Fruit fly (Drosophila melanogaster) whole organism, embryonic: ENCODE measurements around the gene Csk.

Experiments
- Adf1 ChIP-seq: fragments of 200-800 bp; sonication (Bioruptor generic); IDR thresholded peaks from 2 replicates; pipeline ENCODE4 v1.3.6; 2022; ENCODE audit warnings: missing biosample characterization, missing genetic modification characterization
- Atf6 ChIP-seq: fragments of 200-800 bp; sonication (Bioruptor generic); IDR thresholded peaks from 2 replicates; pipeline ENCODE4 v1.3.6; 2022; ENCODE audit warnings: missing biosample characterization, missing genetic modification characterization
- B-H1 ChIP-seq: fragments of 200-800 bp; sonication (Bioruptor generic); IDR thresholded peaks from 3 replicates; pipeline ENCODE4 v1.3.6; 2022; ENCODE audit warnings: missing biosample characterization, missing genetic modification characterization
- CG10267 ChIP-seq: fragments of 200-800 bp; sonication (Bioruptor generic); optimal IDR thresholded peaks from 2 replicates; lab custom pipeline; 2018; ENCODE audit warnings: missing biosample characterization, mild to moderate bottlenecking, missing genetic modification characterization, moderate library complexity
- CG12155 ChIP-seq: fragments of 200-800 bp; sonication (Bioruptor generic); optimal IDR thresholded peaks from 3 replicates; lab custom pipeline; 2016; ENCODE audit warnings: missing biosample characterization, missing genetic modification characterization
- CG13624 ChIP-seq: fragments of 200-800 bp; sonication (Bioruptor generic); optimal IDR thresholded peaks from 2 replicates; lab custom pipeline; 2016; ENCODE audit warnings: missing biosample characterization, missing genetic modification characterization
- CG15269 ChIP-seq: fragments of 200-800 bp; sonication (Bioruptor generic); optimal IDR thresholded peaks from 2 replicates; lab custom pipeline; 2018; ENCODE audit warnings: missing biosample characterization, mild to moderate bottlenecking, missing genetic modification characterization, moderate library complexity
- CG17186 ChIP-seq: fragments of 200-800 bp; sonication (Bioruptor generic); optimal IDR thresholded peaks from 3 replicates; lab custom pipeline; 2017; ENCODE audit warnings: missing biosample characterization, missing genetic modification reagents, missing genetic modification characterization
- CG17912 ChIP-seq: fragments of 200-800 bp; sonication (Bioruptor generic); optimal IDR thresholded peaks from 2 replicates; lab custom pipeline; 2018; ENCODE audit warnings: missing biosample characterization, mild to moderate bottlenecking, missing genetic modification characterization
- CG1832 ChIP-seq: fragments of 200-800 bp; sonication (Bioruptor generic); optimal IDR thresholded peaks from 2 replicates; lab custom pipeline; 2017; ENCODE audit warnings: missing biosample characterization, mild to moderate bottlenecking, missing genetic modification characterization, inconsistent platforms
- CG2116 ChIP-seq: fragments of 200-800 bp; sonication (Bioruptor generic); optimal IDR thresholded peaks from 3 replicates; lab custom pipeline; 2018; ENCODE audit warnings: missing biosample characterization, mild to moderate bottlenecking, missing genetic modification characterization
- CG34376 ChIP-seq: fragments of 200-800 bp; sonication (Bioruptor generic); optimal IDR thresholded peaks from 2 replicates; lab custom pipeline; 2018; ENCODE audit warnings: missing biosample characterization, mild to moderate bottlenecking, missing genetic modification characterization
- CG3847 ChIP-seq: fragments of 200-800 bp; sonication (Bioruptor generic); IDR thresholded peaks from 2 replicates; pipeline ENCODE4 v1.3.6; 2022; ENCODE audit warnings: missing biosample characterization, missing genetic modification characterization
- CG6175 ChIP-seq: fragments of 200-800 bp; sonication (Bioruptor generic); IDR thresholded peaks from 3 replicates; pipeline ENCODE4 v1.3.6; 2022; ENCODE audit warnings: missing biosample characterization, missing genetic modification characterization
- CG7357 ChIP-seq: fragments of 200-800 bp; sonication (Bioruptor generic); IDR thresholded peaks from 3 replicates; pipeline ENCODE4 v1.3.6; 2022; ENCODE audit warnings: missing biosample characterization, missing genetic modification characterization
- CG9797 ChIP-seq: fragments of 200-800 bp; sonication (Bioruptor generic); optimal IDR thresholded peaks from 3 replicates; lab custom pipeline; 2018; ENCODE audit warnings: missing biosample characterization, mild to moderate bottlenecking, missing genetic modification characterization
- CG9817 ChIP-seq: fragments of 200-800 bp; sonication (Bioruptor generic); optimal IDR thresholded peaks from 2 replicates; lab custom pipeline; 2018; ENCODE audit warnings: missing biosample characterization, mild to moderate bottlenecking, missing genetic modification characterization, moderate library complexity
- Eip74EF ChIP-seq, 2 experiments: fragments of 200-800 bp in 1 of 2; fragments of >200 bp in 1 of 2; sonication (Bioruptor generic) in 1 of 2; optimal IDR thresholded peaks; 2 replicates each; lab custom pipeline; 2017 to 2019; ENCODE audit warnings: missing biosample characterization in 2 of 2, missing genetic modification characterization in 2 of 2, mild to moderate bottlenecking in 1 of 2, moderate library complexity in 1 of 2
- GATAe ChIP-seq: fragments of 200-800 bp; sonication (Bioruptor generic); conservative IDR thresholded peaks from 2 replicates; pipeline ENCODE4 v1.3.6; 2022; ENCODE audit warnings: missing biosample characterization, missing genetic modification characterization
- Hand ChIP-seq: fragments of 200-800 bp; sonication (Bioruptor generic); optimal IDR thresholded peaks from 2 replicates; lab custom pipeline; 2017; ENCODE audit warnings: mild to moderate bottlenecking, missing biosample characterization, missing genetic modification reagents, missing genetic modification characterization
- MESR4 ChIP-seq: fragments of 200-800 bp; sonication (Bioruptor generic); optimal IDR thresholded peaks from 2 replicates; lab custom pipeline; 2018; ENCODE audit warnings: missing biosample characterization, mild to moderate bottlenecking, missing genetic modification characterization, moderate library complexity
- Mad ChIP-seq: fragments of 200-800 bp; sonication (Bioruptor generic); optimal IDR thresholded peaks from 2 replicates; lab custom pipeline; 2016; ENCODE audit warnings: missing biosample characterization, missing genetic modification characterization
- Myb ChIP-seq: fragments of 200-800 bp; sonication (Bioruptor generic); optimal IDR thresholded peaks from 2 replicates; lab custom pipeline; 2016; ENCODE audit warnings: missing biosample characterization, missing genetic modification characterization
- Nf-YB ChIP-seq: fragments of 200-800 bp; sonication (Bioruptor generic); optimal IDR thresholded peaks from 3 replicates; lab custom pipeline; 2019; ENCODE audit warnings: missing biosample characterization, mild to moderate bottlenecking, missing genetic modification characterization, moderate library complexity
- Spps ChIP-seq: fragments of 200-800 bp; sonication (Bioruptor generic); optimal IDR thresholded peaks from 2 replicates; lab custom pipeline; 2018; ENCODE audit warnings: missing biosample characterization, mild to moderate bottlenecking, missing genetic modification characterization
- Xbp1 ChIP-seq: fragments of 200-800 bp; sonication (Bioruptor generic); optimal IDR thresholded peaks from 3 replicates; lab custom pipeline; 2016; ENCODE audit warnings: missing biosample characterization, mild to moderate bottlenecking, missing genetic modification characterization
- bbx ChIP-seq: fragments of 200-800 bp; sonication (Bioruptor generic); IDR thresholded peaks from 2 replicates; pipeline ENCODE4 v1.3.6; 2022; ENCODE audit warnings: missing biosample characterization, missing genetic modification characterization; ENCODE audit not compliant: partially characterized antibody
- chinmo ChIP-seq: fragments of 200-800 bp; sonication (Bioruptor generic); IDR thresholded peaks from 4 replicates; pipeline ENCODE4 v1.3.6; 2022; ENCODE audit warnings: missing biosample characterization, missing genetic modification characterization; ENCODE audit not compliant: partially characterized antibody
- ci ChIP-seq: fragments of 200-800 bp; sonication (Bioruptor generic); IDR thresholded peaks from 3 replicates; pipeline ENCODE4 v1.3.6; 2022; ENCODE audit warnings: missing biosample characterization, missing genetic modification characterization
- dm ChIP-seq: fragments of 200-800 bp; sonication (Bioruptor generic); optimal IDR thresholded peaks from 3 replicates; lab custom pipeline; 2016; ENCODE audit warnings: missing biosample characterization, missing genetic modification characterization
- ems ChIP-seq: fragments of 200-800 bp; sonication (Bioruptor generic); optimal IDR thresholded peaks from 3 replicates; lab custom pipeline; 2016; ENCODE audit warnings: missing biosample characterization, missing genetic modification characterization
- ewg ChIP-seq: fragments of 200-800 bp; sonication (Bioruptor generic); optimal IDR thresholded peaks from 3 replicates; lab custom pipeline; 2017; ENCODE audit warnings: mild to moderate bottlenecking, missing biosample characterization, missing genetic modification reagents, missing genetic modification characterization
- fd96Cb ChIP-seq: fragments of 200-800 bp; sonication (Bioruptor generic); optimal IDR thresholded peaks from 2 replicates; lab custom pipeline; 2018; ENCODE audit warnings: missing biosample characterization, mild to moderate bottlenecking, missing genetic modification characterization, moderate library complexity
- gfzf ChIP-seq: fragments of 200-800 bp; sonication (Bioruptor generic); optimal IDR thresholded peaks from 2 replicates; lab custom pipeline; 2016; ENCODE audit warnings: missing biosample characterization, mild to moderate bottlenecking, missing genetic modification characterization, moderate library complexity
- gsb-n ChIP-seq: fragments of 200-800 bp; sonication (Bioruptor generic); optimal IDR thresholded peaks from 3 replicates; lab custom pipeline; 2018; ENCODE audit warnings: missing biosample characterization, mild to moderate bottlenecking, missing genetic modification characterization
- lab ChIP-seq: fragments of 200-800 bp; sonication (Bioruptor generic); optimal IDR thresholded peaks from 3 replicates; lab custom pipeline; 2017; ENCODE audit warnings: missing biosample characterization, missing genetic modification characterization, mild to moderate bottlenecking, moderate library complexity, missing genetic modification reagents
- lbe ChIP-seq: fragments of 200-800 bp; sonication (Bioruptor generic); optimal IDR thresholded peaks from 2 replicates; lab custom pipeline; 2016; ENCODE audit warnings: missing biosample characterization, mild to moderate bottlenecking, missing genetic modification characterization
- nau ChIP-seq: fragments of 200-800 bp; sonication (Bioruptor generic); optimal IDR thresholded peaks from 3 replicates; lab custom pipeline; 2017; ENCODE audit warnings: missing biosample characterization, mild to moderate bottlenecking, missing genetic modification characterization, missing genetic modification reagents
- nerfin-1 ChIP-seq: fragments of 200-800 bp; sonication (Bioruptor generic); optimal IDR thresholded peaks from 3 replicates; lab custom pipeline; 2019; ENCODE audit warnings: missing biosample characterization, mild to moderate bottlenecking, missing genetic modification characterization, moderate library complexity
- odd ChIP-seq: fragments of 200-800 bp; sonication (Bioruptor generic); optimal IDR thresholded peaks from 2 replicates; lab custom pipeline; 2017; ENCODE audit warnings: missing biosample characterization, mild to moderate bottlenecking, missing genetic modification characterization
- row ChIP-seq: fragments of 200-800 bp; sonication (Bioruptor generic); IDR thresholded peaks from 3 replicates; pipeline ENCODE4 v1.3.6; 2022; ENCODE audit warnings: missing biosample characterization, missing genetic modification characterization
- schlank ChIP-seq: fragments of 200-800 bp; sonication (Bioruptor generic); optimal IDR thresholded peaks from 2 replicates; lab custom pipeline; 2018; ENCODE audit warnings: missing biosample characterization, mild to moderate bottlenecking, missing genetic modification characterization
- sima ChIP-seq: fragments of 200-800 bp; sonication (Bioruptor generic); optimal IDR thresholded peaks from 2 replicates; lab custom pipeline; 2016; ENCODE audit warnings: missing biosample characterization, missing genetic modification characterization
- sna ChIP-seq: fragments of 200-800 bp; sonication (Bioruptor generic); IDR thresholded peaks from 2 replicates; pipeline ENCODE4 v1.3.6; 2022; ENCODE audit warnings: missing biosample characterization, missing genetic modification characterization; ENCODE audit not compliant: partially characterized antibody
- so ChIP-seq: fragments of 200-800 bp; sonication (Bioruptor generic); IDR thresholded peaks from 3 replicates; pipeline ENCODE4 v1.3.6; 2022; ENCODE audit warnings: missing biosample characterization, missing genetic modification characterization
- stc ChIP-seq: fragments of 200-800 bp; sonication (Bioruptor generic); IDR thresholded peaks from 2 replicates; pipeline ENCODE4 v1.3.6; 2022; ENCODE audit warnings: missing biosample characterization, missing genetic modification characterization
- sug ChIP-seq: fragments of 200-800 bp; optimal IDR thresholded peaks from 2 replicates; lab custom pipeline; 2019; ENCODE audit warnings: missing biosample characterization, mild to moderate bottlenecking, missing genetic modification characterization, moderate library complexity
- trem ChIP-seq: fragments of 200-800 bp; optimal IDR thresholded peaks from 3 replicates; lab custom pipeline; 2019; ENCODE audit warnings: missing biosample characterization, mild to moderate bottlenecking, missing genetic modification characterization, moderate library complexity
- zfh2 ChIP-seq: fragments of 200-800 bp; sonication (Bioruptor generic); optimal IDR thresholded peaks from 2 replicates; lab custom pipeline; 2016; ENCODE audit warnings: missing biosample characterization, missing genetic modification characterization

Csk gene

dm6 chr3R:11628416-11629041 lies 22.0 kb downstream of the Csk start, which contains the start of gene CG14712 (continued):
- TF ChIP-seq sima (GFP tag; lab: Kevin White, UChicago) (no peak), row (GFP tag; lab: Robert Waterston, UW) (peak; percentile 51; the same call in 2 of the 3 replicates), CG12155 (GFP tag; lab: Kevin White, UChicago) (no peak), dm (GFP tag; lab: Kevin White, UChicago) (peak; percentile 28), sna (GFP tag; lab: Robert Waterston, UW) (peak; percentile 67), Atf6 (GFP tag; lab: Robert Waterston, UW) (no peak), fd96Cb (tag; lab: Kevin White, UChicago) (no peak), gfzf (GFP tag; lab: Kevin White, UChicago) (peak; percentile 83), B-H1 (GFP tag; lab: Robert Waterston, UW) (no peak), CG9817 (no peak), CG13624 (GFP tag; lab: Kevin White, UChicago) (peak; percentile 42), Nf-YB (GFP tag; lab: Kevin White, UChicago) (no peak), ewg (GFP tag; lab: Kevin White, UChicago) (no peak), CG10267 (tag; lab: Kevin White, UChicago) (peak; percentile 69), so (GFP tag; lab: Robert Waterston, UW) (no peak), bbx (peak; percentile 64), CG1832 (GFP tag; lab: Kevin White, UChicago) (no peak), schlank (tag; lab: Kevin White, UChicago) (no peak), CG17912 (GFP tag; lab: Kevin White, UChicago) (no peak), CG17186 (GFP tag; lab: Kevin White, UChicago) (peak; percentile 49), Hand (no peak), stc (no peak), CG15269 (tag; lab: Kevin White, UChicago) (no peak), sug (tag; lab: Kevin White, UChicago) (peak; percentile 38), Spps (tag; lab: Kevin White, UChicago) (no peak), lbe (GFP tag; lab: Kevin White, UChicago) (peak; percentile 46), CG6175 (GFP tag; lab: Robert Waterston, UW) (no peak), gsb-n (tag; lab: Kevin White, UChicago) (no peak), CG2116 (GFP tag; lab: Kevin White, UChicago) (peak; percentile 100), trem (peak; percentile 89), MESR4 (GFP tag; lab: Kevin White, UChicago) (peak; percentile 69), CG7357 (GFP tag; lab: Robert Waterston, UW) (no peak), ems (GFP tag; lab: Kevin White, UChicago) (peak; percentile 7), chinmo (GFP tag; lab: Robert Waterston, UW) (0 out of 4 replicates have a peak, but pooled peaks have one; percentile 66), CG34376 (GFP tag; lab: Kevin White, UChicago) (peak; percentile 42), Xbp1 (peak; percentile 45), nau (GFP tag; lab: Kevin White, UChicago) (no peak), lab (GFP tag; lab: Kevin White, UChicago) (no peak), zfh2 (no peak), Eip74EF (GFP tag; optimal IDR thresholded peaks at IDR 0.05; lab: Kevin White, UChicago) (no peak), GATAe (GFP tag; lab: Robert Waterston, UW) (no peak), Mad (peak; percentile 35), Adf1 (GFP tag; lab: Robert Waterston, UW) (0 out of 2 replicates have a peak, but pooled peaks have one; percentile 15), CG3847 (GFP tag; lab: Robert Waterston, UW) (0 out of 2 replicates have a peak, but pooled peaks have one; percentile 23), Myb (GFP tag; lab: Kevin White, UChicago) (peak; percentile 47), odd (GFP tag; lab: Kevin White, UChicago) (no peak), CG9797 (peak; percentile 73), nerfin-1 (tag; lab: Kevin White, UChicago) (no peak), ci (no peak)
